Worm (Caenorhabditis elegans) whole organism, L4 larva: ENCODE data around the gene T05C7.7.

Source experiments
- F26F4.8 ChIP-seq: fragments of 200-800 bp; sonication (Bioruptor generic); conservative IDR thresholded peaks from 2 replicates; pipeline ENCODE4 v1.3.6; 2022; ENCODE audit warnings: missing genetic modification characterization, missing compliant biosample characterization
- T20F7.1 ChIP-seq: fragments of 200-800 bp; sonication (Bioruptor generic); optimal IDR thresholded peaks from 2 replicates; lab custom pipeline; 2018; ENCODE audit warnings: mild to moderate bottlenecking, missing genetic modification characterization, missing compliant biosample characterization
- T26A8.4 ChIP-seq: fragments of 200-800 bp; sonication (Bioruptor generic); IDR thresholded peaks from 2 replicates; pipeline ENCODE4 v1.3.6; 2022; ENCODE audit warnings: missing genetic modification characterization, missing compliant biosample characterization
- Y48G9A.11 ChIP-seq: fragments of 200-800 bp; sonication (Bioruptor generic); IDR thresholded peaks from 2 replicates; pipeline ENCODE4 v1.3.6; 2022; ENCODE audit warnings: missing genetic modification reagents, missing genetic modification characterization, missing compliant biosample characterization
- Y75B8A.6 ChIP-seq: fragments of 200-800 bp; sonication (Bioruptor generic); IDR thresholded peaks from 2 replicates; pipeline ENCODE4 v1.3.6; 2022; ENCODE audit warnings: missing genetic modification reagents, missing genetic modification characterization, missing compliant biosample characterization
- ZK546.5 ChIP-seq, 2 experiments: sonication (generic microtip); optimal IDR thresholded peaks; 2 replicates each; lab custom pipeline; 2017; ENCODE audit warnings: missing biosample characterization in 2 of 2, missing genetic modification characterization in 2 of 2
- aha-1 ChIP-seq: fragments of 150-350 bp; peaks from one replicate; lab custom pipeline; 2014; ENCODE audit warnings: missing biosample characterization, missing genetic modification characterization
- aly-2 ChIP-seq: sonication (generic microtip); optimal IDR thresholded peaks from 2 replicates; lab custom pipeline; 2018; ENCODE audit warnings: missing biosample characterization, missing genetic modification characterization
- ama-1 ChIP-seq: fragments of 150-350 bp; optimal IDR thresholded peaks from 2 replicates; lab custom pipeline; 2014; ENCODE audit warnings: inconsistent platforms, mixed read lengths
- attf-4 ChIP-seq: sonication (generic microtip); optimal IDR thresholded peaks from 3 replicates; lab custom pipeline; 2017; ENCODE audit warnings: missing biosample characterization, missing genetic modification characterization
- ceh-20 ChIP-seq: fragments of 200-800 bp; sonication (Bioruptor generic); IDR thresholded peaks from 2 replicates; pipeline ENCODE4 v1.3.6; 2022; ENCODE audit warnings: missing genetic modification reagents, missing genetic modification characterization, missing compliant biosample characterization
- ces-1 ChIP-seq: fragments of 150-350 bp; sonication (generic microtip); optimal IDR thresholded peaks from 4 replicates; lab custom pipeline; 2014; ENCODE audit warnings: missing biosample characterization, missing genetic modification reagents, missing genetic modification characterization
- daf-8 ChIP-seq: fragments of 200-800 bp; sonication (Bioruptor generic); IDR thresholded peaks from 2 replicates; pipeline ENCODE4 v1.3.6; 2022; ENCODE audit warnings: missing genetic modification characterization, missing compliant biosample characterization
- dmd-8 ChIP-seq: fragments of 200-800 bp; sonication (Bioruptor generic); IDR thresholded peaks from 2 replicates; pipeline ENCODE4 v1.3.6; 2022; ENCODE audit warnings: missing genetic modification characterization, missing compliant biosample characterization
- dmd-9 ChIP-seq: fragments of 200-800 bp; sonication (Bioruptor generic); IDR thresholded peaks from 2 replicates; pipeline ENCODE4 v1.3.6; 2022; ENCODE audit warnings: missing genetic modification reagents, missing genetic modification characterization, missing compliant biosample characterization
- egl-27 ChIP-seq: sonication (generic microtip); optimal IDR thresholded peaks from 3 replicates; lab custom pipeline; 2017; ENCODE audit warnings: missing biosample characterization, missing genetic modification reagents, missing genetic modification characterization
- egl-43 ChIP-seq: fragments of 200-800 bp; sonication (Bioruptor generic); IDR thresholded peaks from 2 replicates; pipeline ENCODE4 v1.3.6; 2022; ENCODE audit warnings: missing genetic modification reagents, missing genetic modification characterization, missing compliant biosample characterization
- fkh-10 ChIP-seq: fragments of 150-350 bp; optimal IDR thresholded peaks from 2 replicates; lab custom pipeline; 2014; ENCODE audit warnings: missing biosample characterization, missing genetic modification reagents, missing genetic modification characterization
- fos-1 ChIP-seq: fragments of 150-350 bp; optimal IDR thresholded peaks from 2 replicates; lab custom pipeline; 2014; ENCODE audit warnings: missing biosample characterization, missing genetic modification characterization
- gei-8 ChIP-seq: fragments of 200-800 bp; sonication (Bioruptor generic); optimal IDR thresholded peaks from 2 replicates; lab custom pipeline; 2018; ENCODE audit warnings: mild to moderate bottlenecking, missing genetic modification characterization, missing compliant biosample characterization
- hif-1 ChIP-seq, 2 experiments: sonication (generic microtip); optimal IDR thresholded peaks; 2 replicates each; lab custom pipeline; 2016 to 2017; ENCODE audit warnings: missing compliant biosample characterization in 2 of 2, missing genetic modification characterization in 2 of 2, missing genetic modification reagents in 2 of 2, missing genotype in 2 of 2, mild to moderate bottlenecking in 1 of 2
- hlh-11 ChIP-seq: fragments of 200-800 bp; sonication (Bioruptor generic); optimal IDR thresholded peaks from 2 replicates; lab custom pipeline; 2018; ENCODE audit warnings: mild to moderate bottlenecking, missing genetic modification characterization, missing compliant biosample characterization
- hlh-30 ChIP-seq: sonication (generic microtip); optimal IDR thresholded peaks from 2 replicates; lab custom pipeline; 2017; ENCODE audit warnings: antibody characterized with exemption, mild to moderate bottlenecking, missing genetic modification characterization, missing compliant biosample characterization; ENCODE audit not compliant: insufficient read depth
- hmg-1.1 ChIP-seq: fragments of 200-800 bp; sonication (Bioruptor generic); IDR thresholded peaks from 2 replicates; pipeline ENCODE4 v1.3.6; 2022; ENCODE audit warnings: missing genetic modification reagents, missing genetic modification characterization, missing compliant biosample characterization
- jun-1 ChIP-seq: fragments of 150-350 bp; optimal IDR thresholded peaks from 2 replicates; lab custom pipeline; 2014; ENCODE audit warnings: missing biosample characterization, missing genetic modification reagents, missing genetic modification characterization
- lin-15B ChIP-seq: fragments of 150-350 bp; sonication (generic microtip); optimal IDR thresholded peaks from 3 replicates; lab custom pipeline; 2014; ENCODE audit warnings: missing biosample characterization, missing genetic modification characterization
- madf-9 ChIP-seq: fragments of 200-800 bp; sonication (Bioruptor generic); conservative IDR thresholded peaks from 2 replicates; pipeline ENCODE4 v1.3.6; 2022; ENCODE audit warnings: missing genetic modification reagents, missing genetic modification characterization, missing compliant biosample characterization
- mdl-1 ChIP-seq, 2 experiments: fragments of 150-350 bp in 1 of 2; sonication (generic microtip) in 1 of 2; optimal IDR thresholded peaks; 2 replicates each; lab custom pipeline; 2014 to 2017; ENCODE audit warnings: missing biosample characterization in 2 of 2, missing genetic modification characterization in 2 of 2
- mdt-29 ChIP-seq: fragments of 200-800 bp; sonication (Bioruptor generic); IDR thresholded peaks from 2 replicates; pipeline ENCODE4 v1.3.6; 2022; ENCODE audit warnings: missing genetic modification reagents, missing genetic modification characterization, missing compliant biosample characterization
- mep-1 ChIP-seq: fragments of 150-350 bp; sonication (generic microtip); optimal IDR thresholded peaks from 3 replicates; lab custom pipeline; 2014; ENCODE audit warnings: missing biosample characterization, missing genetic modification characterization
- mxl-3 ChIP-seq: fragments of 200-800 bp; sonication (Bioruptor generic); optimal IDR thresholded peaks from 2 replicates; lab custom pipeline; 2018; ENCODE audit warnings: mild to moderate bottlenecking, missing genetic modification characterization, missing compliant biosample characterization
- nhr-102 ChIP-seq: sonication (generic microtip); optimal IDR thresholded peaks from 2 replicates; lab custom pipeline; 2016; ENCODE audit warnings: mild to moderate bottlenecking, missing genetic modification characterization, moderate library complexity, missing compliant biosample characterization
- nhr-11 ChIP-seq: fragments of 150-350 bp; optimal IDR thresholded peaks from 2 replicates; lab custom pipeline; 2014; ENCODE audit warnings: missing biosample characterization, missing genetic modification characterization
- nhr-111 ChIP-seq: fragments of 200-800 bp; sonication (Bioruptor generic); optimal IDR thresholded peaks from 2 replicates; lab custom pipeline; 2018; ENCODE audit warnings: mild to moderate bottlenecking, missing genetic modification characterization, missing compliant biosample characterization
- nhr-28 ChIP-seq: fragments of 150-350 bp; optimal IDR thresholded peaks from 2 replicates; lab custom pipeline; 2014; ENCODE audit warnings: missing biosample characterization, missing genetic modification characterization
- nhr-76 ChIP-seq: fragments of 150-350 bp; optimal IDR thresholded peaks from 2 replicates; lab custom pipeline; 2014; ENCODE audit warnings: missing biosample characterization, missing genetic modification characterization
- pha-4 ChIP-seq, 2 experiments: fragments of 150-350 bp in 1 of 2; fragments of 200-800 bp in 1 of 2; sonication (Bioruptor generic) in 1 of 2; IDR thresholded peaks in 1 of 2; optimal IDR thresholded peaks in 1 of 2; 2 replicates each; pipeline versions ENCODE4 v1.3.6 to Lab custom; 2014 to 2022; ENCODE audit warnings: missing genetic modification characterization in 2 of 2, missing genetic modification reagents in 2 of 2, missing biosample characterization in 1 of 2, missing compliant biosample characterization in 1 of 2
- rbr-2 ChIP-seq: sonication (generic microtip); optimal IDR thresholded peaks from 2 replicates; lab custom pipeline; 2016; ENCODE audit warnings: missing genotype, missing genetic modification characterization, missing compliant biosample characterization
- sdz-12 ChIP-seq: fragments of 200-800 bp; sonication (Bioruptor generic); optimal IDR thresholded peaks from 2 replicates; lab custom pipeline; 2018; ENCODE audit warnings: mild to moderate bottlenecking, missing genetic modification characterization, missing compliant biosample characterization
- snpc-1.2 ChIP-seq: fragments of 200-800 bp; sonication (Bioruptor generic); IDR thresholded peaks from 2 replicates; pipeline ENCODE4 v1.3.6; 2022; ENCODE audit warnings: missing genetic modification reagents, missing genetic modification characterization, missing compliant biosample characterization
- spr-1 ChIP-seq: sonication (generic microtip); optimal IDR thresholded peaks from 2 replicates; lab custom pipeline; 2016; ENCODE audit warnings: mild to moderate bottlenecking, missing genetic modification characterization, missing compliant biosample characterization
- spr-3 ChIP-seq: fragments of 200-800 bp; sonication (Bioruptor generic); optimal IDR thresholded peaks from 2 replicates; lab custom pipeline; 2018; ENCODE audit warnings: mild to moderate bottlenecking, missing genetic modification characterization, missing compliant biosample characterization
- tag-97 ChIP-seq: fragments of 200-800 bp; sonication (Bioruptor generic); IDR thresholded peaks from 2 replicates; pipeline ENCODE4 v1.3.6; 2022; ENCODE audit warnings: missing genetic modification characterization, missing compliant biosample characterization
- unc-130 ChIP-seq: sonication (generic microtip); optimal IDR thresholded peaks from 2 replicates; lab custom pipeline; 2016; ENCODE audit warnings: missing genetic modification reagents, missing genetic modification characterization, missing compliant biosample characterization
- unc-62 ChIP-seq, 3 experiments: fragments of 150-350 bp in 1 of 3; sonication (generic microtip); optimal IDR thresholded peaks in 2 of 3; peaks in 1 of 3; 1 replicate in 1 of 3; 2 replicates in 2 of 3; lab custom pipeline; 2014 to 2017; ENCODE audit warnings: missing biosample characterization in 3 of 3, missing genetic modification characterization in 3 of 3, missing genetic modification reagents in 3 of 3, missing genotype in 1 of 3
- zfp-2 ChIP-seq: sonication (generic microtip); optimal IDR thresholded peaks from 2 replicates; lab custom pipeline; 2016; ENCODE audit warnings: mild to moderate bottlenecking, missing genetic modification characterization, missing compliant biosample characterization
- zfp-3 ChIP-seq: fragments of 200-800 bp; sonication (Bioruptor generic); conservative IDR thresholded peaks from 2 replicates; pipeline ENCODE4 v1.3.6; 2022; ENCODE audit warnings: missing genetic modification reagents, missing genetic modification characterization, missing compliant biosample characterization
- zip-2 ChIP-seq: fragments of 150-350 bp; optimal IDR thresholded peaks from 2 replicates; lab custom pipeline; 2014; ENCODE audit warnings: missing biosample characterization, missing genetic modification characterization
- ztf-11 ChIP-seq: fragments of 150-350 bp; optimal IDR thresholded peaks from 2 replicates; lab custom pipeline; 2014; ENCODE audit warnings: missing biosample characterization, missing genetic modification characterization
- ztf-7 ChIP-seq: fragments of 150-350 bp; optimal IDR thresholded peaks from 2 replicates; lab custom pipeline; 2014; ENCODE audit warnings: missing biosample characterization, missing genetic modification characterization

The T05C7.7 gene

ce11 chrIV:97681-98080, 36.1 kb downstream of the T05C7.7 start:
- TF ChIP-seq ces-1 (GFP tag; lab: Kevin White, UChicago) (peak; percentile 18), fkh-10 (GFP tag; lab: Kevin White, UChicago) (peak; percentile 18), zfp-2 (no peak)
- TF ChIP-seq, all 104 proteins: peak for 2

- TF ChIP-seq aly-2 (no peak), lin-15B (tag; lab: Kevin White, UChicago) (no peak), T26A8.4 (GFP tag; lab: Robert Waterston, UW) (no peak), ZK546.5 (tag; optimal IDR thresholded peaks at IDR 0.05; lab: Kevin White, UChicago) (no peak), unc-62 (GFP tag; optimal IDR thresholded peaks at IDR 0.05 in 1 of 2; lab: Kevin White, UChicago) (peak in 1 of 2 experiments; percentile 85), unc-62 (tag; optimal IDR thresholded peaks at IDR 0.05; lab: Kevin White, UChicago) (no peak), pha-4 (GFP tag; IDR thresholded peaks at IDR 0.05; lab: Robert Waterston, UW) (no peak), pha-4 (tag; optimal IDR thresholded peaks at IDR 0.05; lab: Kevin White, UChicago) (no peak), jun-1 (tag; lab: Kevin White, UChicago) (no peak), dmd-8 (GFP tag; lab: Robert Waterston, UW) (no peak), mdl-1 (tag; optimal IDR thresholded peaks at IDR 0.05; lab: Kevin White, UChicago) (peak in 1 of 2 experiments; percentile 33), aha-1 (tag; lab: Kevin White, UChicago) (peak; percentile 57), ztf-11 (tag; lab: Kevin White, UChicago) (no peak), Y48G9A.11 (GFP tag; lab: Robert Waterston, UW) (no peak), mep-1 (tag; lab: Kevin White, UChicago) (peak; percentile 47), mxl-3 (no peak), nhr-111 (no peak), attf-4 (no peak), ama-1 (lab: Kevin White, UChicago) (no peak), tag-97 (GFP tag; lab: Robert Waterston, UW) (no peak), egl-27 (no peak), egl-43 (no peak), nhr-28 (tag; lab: Kevin White, UChicago) (peak; percentile 56), spr-1 (tag; lab: Kevin White, UChicago) (no peak), unc-130 (GFP tag; lab: Kevin White, UChicago) (no peak), nhr-11 (tag; lab: Kevin White, UChicago) (no peak), daf-8 (GFP tag; lab: Robert Waterston, UW) (no peak), hif-1 (tag; optimal IDR thresholded peaks at IDR 0.05; lab: Kevin White, UChicago) (no peak), hmg-1.1 (0 out of 2 replicates have a peak, but pooled peaks have one; percentile 29), zip-2 (no peak), hlh-11 (tag; lab: Kevin White, UChicago) (no peak), zfp-3 (GFP tag; lab: Robert Waterston, UW) (no peak), ceh-20 (no peak), nhr-76 (tag; lab: Kevin White, UChicago) (no peak), rbr-2 (tag; lab: Kevin White, UChicago) (no peak), sdz-12 (GFP tag; lab: Kevin White, UChicago) (no peak), nhr-102 (tag; lab: Kevin White, UChicago) (no peak), dmd-9 (GFP tag; lab: Robert Waterston, UW) (no peak), snpc-1.2 (GFP tag; lab: Robert Waterston, UW) (no peak), mdt-29 (GFP tag; lab: Robert Waterston, UW) (no peak), madf-9 (GFP tag; lab: Robert Waterston, UW) (no peak), hlh-30 (tag; lab: Kevin White, UChicago) (peak; percentile 77), spr-3 (GFP tag; lab: Kevin White, UChicago) (no peak), zfp-2 (no peak), T20F7.1 (no peak), F26F4.8 (GFP tag; lab: Robert Waterston, UW) (no peak), Y75B8A.6 (GFP tag; lab: Robert Waterston, UW) (no peak), ztf-7 (tag; lab: Kevin White, UChicago) (no peak), fos-1 (no peak), gei-8 (GFP tag; lab: Kevin White, UChicago) (no peak)
Observed at ce11 chrIV:102848-103247, 41.3 kb downstream of the T05C7.7 start.
